Fruit fly (Drosophila melanogaster) whole organism, pupa: Measurements from ENCODE around the gene Alp10.

Experiments used
- CG15710 ChIP-seq: fragments of 200-800 bp; sonication (Bioruptor generic); optimal IDR thresholded peaks from 2 replicates; lab custom pipeline; 2018; ENCODE audit warnings: missing biosample characterization, mild to moderate bottlenecking, missing genetic modification characterization, moderate library complexity
- CG4496 ChIP-seq: fragments of 200-800 bp; sonication (Bioruptor generic); IDR thresholded peaks from 3 replicates; pipeline ENCODE4 v1.3.6; 2022; ENCODE audit warnings: missing biosample characterization, missing genetic modification characterization
- D1 ChIP-seq: fragments of 200-800 bp; sonication (Bioruptor generic); optimal IDR thresholded peaks from 2 replicates; lab custom pipeline; 2018; ENCODE audit warnings: missing biosample characterization, mild to moderate bottlenecking, missing genetic modification characterization, moderate library complexity

dm6 chr3L:5641120-5641519 is 46.0 kb upstream of the Alp10 start:
- TF ChIP-seq CG15710 (tag; lab: Kevin White, UChicago) (no peak), D1 (tag; lab: Kevin White, UChicago) (no peak), CG4496 (GFP tag; lab: Robert Waterston, UW) (no peak)
